Worm (Caenorhabditis elegans) whole organism, L1 larva: ENCODE data around the gene apl-1.

Experiments
- C16A3.4 ChIP-seq: fragments of 150-350 bp; optimal IDR thresholded peaks from 2 replicates; lab custom pipeline; 2014; ENCODE audit warnings: missing biosample characterization, missing genetic modification characterization
- F16B12.6 ChIP-seq: fragments of 150-350 bp; optimal IDR thresholded peaks from 2 replicates; lab custom pipeline; 2014; ENCODE audit warnings: missing biosample characterization, missing genetic modification characterization
- Y116A8C.19 ChIP-seq: sonication (generic microtip); optimal IDR thresholded peaks from 2 replicates; lab custom pipeline; 2016; ENCODE audit warnings: missing compliant biosample characterization, missing genetic modification characterization, borderline replicate concordance
- blmp-1 ChIP-seq: fragments of 150-350 bp; optimal IDR thresholded peaks from 2 replicates; lab custom pipeline; 2014; ENCODE audit warnings: missing biosample characterization, missing genetic modification characterization
- ceh-8 ChIP-seq: fragments of 200-800 bp; sonication (Bioruptor generic); optimal IDR thresholded peaks from 2 replicates; lab custom pipeline; 2018; ENCODE audit warnings: mild to moderate bottlenecking, missing genetic modification characterization, moderate library complexity, missing compliant biosample characterization
- ces-1 ChIP-seq: fragments of 150-350 bp; optimal IDR thresholded peaks from 2 replicates; lab custom pipeline; 2014; ENCODE audit warnings: missing biosample characterization, missing genetic modification reagents, missing genetic modification characterization
- dpl-1 ChIP-seq, 3 experiments: fragments of 150-350 bp in 2 of 3; sonication (generic microtip) in 1 of 3; optimal IDR thresholded peaks; 2 replicates each; lab custom pipeline; 2014 to 2017; ENCODE audit warnings: missing biosample characterization in 3 of 3, missing genetic modification characterization in 3 of 3, missing genetic modification reagents in 3 of 3
- efl-1 ChIP-seq, 4 experiments: fragments of 150-350 bp; optimal IDR thresholded peaks in 3 of 4; peaks in 1 of 4; 1 replicate in 1 of 4; 2 replicates in 3 of 4; lab custom pipeline; 2014; ENCODE audit warnings: missing biosample characterization in 2 of 4, missing genetic modification characterization in 2 of 4, missing genetic modification reagents in 2 of 4
- efl-3 ChIP-seq: fragments of 200-800 bp; sonication (Bioruptor generic); optimal IDR thresholded peaks from 2 replicates; lab custom pipeline; 2018; ENCODE audit warnings: mild to moderate bottlenecking, missing genetic modification characterization, missing compliant biosample characterization
- egl-13 ChIP-seq: sonication (generic microtip); optimal IDR thresholded peaks from 2 replicates; lab custom pipeline; 2016; ENCODE audit warnings: missing genotype, missing genetic modification reagents, missing genetic modification characterization, missing compliant biosample characterization
- egl-27 ChIP-seq, 2 experiments: fragments of 150-350 bp in 1 of 2; sonication (generic microtip); optimal IDR thresholded peaks; 3 replicates each; lab custom pipeline; 2017 to 2018; ENCODE audit warnings: missing biosample characterization in 2 of 2, missing genetic modification characterization in 2 of 2, missing genetic modification reagents in 2 of 2
- elt-2 ChIP-seq: sonication (generic microtip); optimal IDR thresholded peaks from 2 replicates; lab custom pipeline; 2016; ENCODE audit warnings: missing genetic modification characterization, mild to moderate bottlenecking, inconsistent platforms, missing compliant biosample characterization, missing genetic modification reagents
- elt-3 ChIP-seq, 6 experiments: fragments of 150-350 bp in 1 of 6; sonication (generic microtip); optimal IDR thresholded peaks; 2 replicates each; lab custom pipeline; 2017 to 2018; ENCODE audit warnings: missing biosample characterization in 6 of 6, missing genetic modification characterization in 6 of 6, inconsistent platforms in 1 of 6
- fkh-10 ChIP-seq: sonication (generic microtip); optimal IDR thresholded peaks from 2 replicates; lab custom pipeline; 2017; ENCODE audit warnings: missing biosample characterization, missing genetic modification reagents, missing genetic modification characterization
- grh-1 ChIP-seq: fragments of 200-800 bp; sonication (Bioruptor generic); IDR thresholded peaks from 2 replicates; pipeline ENCODE4 v1.3.6; 2022; ENCODE audit warnings: missing genetic modification reagents, missing genetic modification characterization, missing compliant biosample characterization
- hpl-2 ChIP-seq: fragments of 150-350 bp; optimal IDR thresholded peaks from 2 replicates; lab custom pipeline; 2014; ENCODE audit warnings: missing biosample characterization, missing genetic modification reagents, missing genetic modification characterization
- irx-1 ChIP-seq: sonication (generic microtip); optimal IDR thresholded peaks from 2 replicates; lab custom pipeline; 2016; ENCODE audit warnings: missing genetic modification characterization, missing compliant biosample characterization
- lin-14 ChIP-seq: fragments of 200-800 bp; sonication (Bioruptor generic); optimal IDR thresholded peaks from 2 replicates; lab custom pipeline; 2018; ENCODE audit warnings: mild to moderate bottlenecking, missing genetic modification characterization, moderate library complexity, missing compliant biosample characterization
- lin-15B ChIP-seq: fragments of 150-350 bp; sonication (generic microtip); optimal IDR thresholded peaks from 3 replicates; lab custom pipeline; 2014; ENCODE audit warnings: missing biosample characterization, missing genetic modification characterization
- lin-35 ChIP-seq, 2 experiments: fragments of 150-350 bp; optimal IDR thresholded peaks; 2 replicates each; lab custom pipeline; 2014; ENCODE audit warnings: missing biosample characterization in 2 of 2, missing genetic modification characterization in 2 of 2, missing genetic modification reagents in 2 of 2
- lin-39 ChIP-seq: fragments of 150-350 bp; optimal IDR thresholded peaks from 2 replicates; lab custom pipeline; 2014; ENCODE audit warnings: missing biosample characterization, missing genetic modification reagents, missing genetic modification characterization
- lir-3 ChIP-seq: sonication (generic microtip); optimal IDR thresholded peaks from 2 replicates; lab custom pipeline; 2016; ENCODE audit warnings: mild to moderate bottlenecking, missing genetic modification characterization, moderate library complexity, missing compliant biosample characterization; ENCODE audit not compliant: poor library complexity
- lsy-2 ChIP-seq, 2 experiments: fragments of 150-350 bp; optimal IDR thresholded peaks; 2 replicates each; lab custom pipeline; 2014; ENCODE audit warnings: missing biosample characterization in 2 of 2, missing genetic modification characterization in 2 of 2
- mdl-1 ChIP-seq, 2 experiments: fragments of 150-350 bp; optimal IDR thresholded peaks; 2 replicates each; lab custom pipeline; 2014 to 2017; ENCODE audit warnings: missing biosample characterization in 2 of 2, missing genetic modification characterization in 2 of 2, inconsistent platforms in 1 of 2
- mef-2 ChIP-seq: fragments of 150-350 bp; optimal IDR thresholded peaks from 2 replicates; lab custom pipeline; 2014; ENCODE audit warnings: missing biosample characterization, missing genetic modification characterization
- mep-1 ChIP-seq: fragments of 150-350 bp; optimal IDR thresholded peaks from 2 replicates; lab custom pipeline; 2014; ENCODE audit warnings: missing biosample characterization, missing genetic modification characterization
- nhr-11 ChIP-seq: fragments of 150-350 bp; optimal IDR thresholded peaks from 2 replicates; lab custom pipeline; 2014; ENCODE audit warnings: missing biosample characterization, missing genetic modification characterization
- nhr-19 ChIP-seq: fragments of 200-800 bp; sonication (Bioruptor generic); conservative IDR thresholded peaks from 2 replicates; pipeline ENCODE4 v1.3.6; 2022; ENCODE audit warnings: missing genetic modification characterization, missing compliant biosample characterization
- nhr-20 ChIP-seq: sonication (generic microtip); optimal IDR thresholded peaks from 2 replicates; lab custom pipeline; 2016; ENCODE audit warnings: mild to moderate bottlenecking, missing genetic modification characterization, missing compliant biosample characterization
- nhr-47 ChIP-seq: sonication (generic microtip); optimal IDR thresholded peaks from 2 replicates; lab custom pipeline; 2016; ENCODE audit warnings: mild to moderate bottlenecking, missing genetic modification characterization, moderate library complexity, missing compliant biosample characterization
- nhr-71 ChIP-seq: sonication (generic microtip); optimal IDR thresholded peaks from 2 replicates; lab custom pipeline; 2016; ENCODE audit warnings: mild to moderate bottlenecking, missing genetic modification characterization, moderate library complexity, missing compliant biosample characterization
- nhr-77 ChIP-seq: fragments of 150-350 bp; optimal IDR thresholded peaks from 2 replicates; lab custom pipeline; 2014; ENCODE audit warnings: missing biosample characterization, missing genetic modification characterization
- nhr-84 ChIP-seq: sonication (generic microtip); optimal IDR thresholded peaks from 2 replicates; lab custom pipeline; 2017; ENCODE audit warnings: missing biosample characterization, missing genetic modification characterization
- nhr-85 ChIP-seq: sonication (generic microtip); peaks from one replicate; lab custom pipeline; 2016; ENCODE audit warnings: missing genetic modification characterization, inconsistent platforms, missing compliant biosample characterization
- nhr-90 ChIP-seq: sonication (generic microtip); optimal IDR thresholded peaks from 2 replicates; lab custom pipeline; 2016; ENCODE audit warnings: mild to moderate bottlenecking, missing genetic modification characterization, missing compliant biosample characterization; ENCODE audit not compliant: poor library complexity
- pag-3 ChIP-seq: sonication (generic microtip); optimal IDR thresholded peaks from 2 replicates; lab custom pipeline; 2017; ENCODE audit warnings: missing genetic modification characterization, mild to moderate bottlenecking, missing compliant biosample characterization, antibody characterized with exemption, borderline replicate concordance; ENCODE audit not compliant: insufficient read depth
- pax-3 ChIP-seq: fragments of 200-800 bp; sonication (Bioruptor generic); optimal IDR thresholded peaks from 2 replicates; lab custom pipeline; 2018; ENCODE audit warnings: mild to moderate bottlenecking, missing genetic modification characterization, moderate library complexity, missing compliant biosample characterization
- rnt-1 ChIP-seq: sonication (generic microtip); optimal IDR thresholded peaks from 2 replicates; lab custom pipeline; 2016; ENCODE audit warnings: mild to moderate bottlenecking, missing genetic modification characterization, moderate library complexity, missing compliant biosample characterization
- skn-1 ChIP-seq: fragments of 150-350 bp; optimal IDR thresholded peaks from 2 replicates; lab custom pipeline; 2014; ENCODE audit warnings: missing biosample characterization, missing genetic modification characterization
- snu-23 ChIP-seq: sonication (generic microtip); optimal IDR thresholded peaks from 2 replicates; lab custom pipeline; 2016; ENCODE audit warnings: missing genetic modification characterization, missing compliant biosample characterization
- swsn-7 ChIP-seq: sonication (generic microtip); optimal IDR thresholded peaks from 2 replicates; lab custom pipeline; 2016; ENCODE audit warnings: missing genetic modification characterization, missing compliant biosample characterization
- tbx-2 ChIP-seq: sonication (generic microtip); optimal IDR thresholded peaks from 2 replicates; lab custom pipeline; 2016; ENCODE audit warnings: missing genetic modification characterization, missing compliant biosample characterization
- unc-62 ChIP-seq: fragments of 150-350 bp; optimal IDR thresholded peaks from 2 replicates; lab custom pipeline; 2014; ENCODE audit warnings: missing biosample characterization, missing genetic modification reagents, missing genetic modification characterization
- unc-86 ChIP-seq: sonication (generic microtip); optimal IDR thresholded peaks from 2 replicates; lab custom pipeline; 2016; ENCODE audit warnings: missing genetic modification characterization, missing compliant biosample characterization
- xbp-1 ChIP-seq: sonication (generic microtip); optimal IDR thresholded peaks from 2 replicates; lab custom pipeline; 2016; ENCODE audit warnings: missing genetic modification characterization, missing compliant biosample characterization
- zag-1 ChIP-seq: fragments of 150-350 bp; optimal IDR thresholded peaks from 2 replicates; lab custom pipeline; 2014; ENCODE audit warnings: missing biosample characterization, missing genetic modification characterization
- zip-4 ChIP-seq: fragments of 200-800 bp; sonication (Bioruptor generic); optimal IDR thresholded peaks from 2 replicates; lab custom pipeline; 2018; ENCODE audit warnings: mild to moderate bottlenecking, missing genetic modification characterization, moderate library complexity, missing compliant biosample characterization
- ztf-4 ChIP-seq: fragments of 150-350 bp; optimal IDR thresholded peaks from 2 replicates; lab custom pipeline; 2014; ENCODE audit warnings: missing biosample characterization, missing genetic modification characterization

apl-1 gene

DNA sequence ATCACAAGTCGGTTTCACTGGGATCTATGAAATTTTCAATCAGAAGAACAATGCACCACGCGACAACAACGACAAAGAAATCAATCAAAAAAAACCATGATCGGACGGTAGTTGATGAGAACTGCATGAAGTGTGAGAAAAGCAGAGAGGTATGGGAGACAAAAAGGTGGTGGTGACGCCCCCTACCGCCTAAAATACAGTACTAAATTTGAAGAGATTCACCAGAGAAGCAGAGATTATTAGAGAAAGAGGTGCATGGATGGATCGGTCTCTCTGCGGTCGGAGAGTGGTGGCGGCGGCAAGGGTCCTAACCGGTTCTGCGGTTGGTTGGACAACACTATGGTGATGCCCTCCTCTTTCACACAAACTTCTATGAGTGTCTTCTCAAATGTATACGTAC, 2.6 kb upstream of the apl-1 start:
- TF ChIP-seq efl-1 (optimal IDR thresholded peaks at IDR 0.05; lab: Kevin White, UChicago), result peak in 1 of 2 experiments; percentile 21
- TF ChIP-seq efl-1 (GFP tag; optimal IDR thresholded peaks at IDR 0.05 in 1 of 2; lab: Kevin White, UChicago), result peak in 1 of 2 experiments; percentile 24
- peak; percentile 99 for TF ChIP-seq nhr-85
- peak; percentile 28 for TF ChIP-seq skn-1 (tag; lab: Kevin White, UChicago)
- TF ChIP-seq nhr-20 (tag; lab: Kevin White, UChicago), result peak; percentile 83
- peak; percentile 48 for TF ChIP-seq mep-1
- TF ChIP-seq grh-1, result peak; percentile 91
- TF ChIP-seq rnt-1 (tag; lab: Kevin White, UChicago), result peak; percentile 59
- peak; percentile 26 to 58 for TF ChIP-seq lsy-2 (tag; optimal IDR thresholded peaks at IDR 0.05; lab: Kevin White, UChicago)
- TF ChIP-seq snu-23 (GFP tag; lab: Kevin White, UChicago), result peak; percentile 81
- TF ChIP-seq lin-14 (GFP tag; lab: Kevin White, UChicago), result peak; percentile 82
- no peak for TF ChIP-seq pag-3 (tag; lab: Kevin White, UChicago)
- TF ChIP-seq hpl-2, result no peak
- no peak for TF ChIP-seq ceh-8
- peak; percentile 48 for TF ChIP-seq nhr-47
- TF ChIP-seq nhr-77 (tag; lab: Kevin White, UChicago), result peak; percentile 22
- peak; percentile 61 for TF ChIP-seq xbp-1
- peak; percentile 33 for TF ChIP-seq swsn-7 (tag; lab: Kevin White, UChicago)
- TF ChIP-seq mdl-1 (tag; optimal IDR thresholded peaks at IDR 0.05; lab: Kevin White, UChicago), result peak in 1 of 2 experiments; percentile 68
- no peak for TF ChIP-seq lin-39 (tag; lab: Kevin White, UChicago)
- TF ChIP-seq pax-3, result no peak
- TF ChIP-seq elt-3 (tag; optimal IDR thresholded peaks at IDR 0.05; lab: Kevin White, UChicago), result peak in 3 of 6 experiments; percentile 16 to 82 (median 51)
- TF ChIP-seq lin-15B, result no peak
- TF ChIP-seq blmp-1 (tag; lab: Kevin White, UChicago), result peak; percentile 88
- TF ChIP-seq nhr-84, result no peak
- no peak for TF ChIP-seq zip-4 (GFP tag; lab: Kevin White, UChicago)
- TF ChIP-seq ztf-4 (tag; lab: Kevin White, UChicago), result no peak
- TF ChIP-seq nhr-19 (GFP tag; lab: Robert Waterston, UW), result peak; percentile 47
- no peak for TF ChIP-seq mef-2 (tag; lab: Kevin White, UChicago)
- TF ChIP-seq Y116A8C.19, result no peak
- TF ChIP-seq egl-13 (tag; lab: Kevin White, UChicago), result no peak
- peak; percentile 60 for TF ChIP-seq tbx-2 (tag; lab: Kevin White, UChicago)
- peak; percentile 80 for TF ChIP-seq nhr-71 (tag; lab: Kevin White, UChicago)
- no peak for TF ChIP-seq dpl-1 (GFP tag; optimal IDR thresholded peaks at IDR 0.05; lab: Kevin White, UChicago)
- peak; percentile 70 for TF ChIP-seq nhr-90 (tag; lab: Kevin White, UChicago)
- TF ChIP-seq C16A3.4, result peak; percentile 30
- peak; percentile 26 for TF ChIP-seq irx-1 (tag; lab: Kevin White, UChicago)
- TF ChIP-seq nhr-11 (tag; lab: Kevin White, UChicago), result no peak
- TF ChIP-seq efl-3 (GFP tag; lab: Kevin White, UChicago), result no peak
- TF ChIP-seq lin-35 (GFP tag; optimal IDR thresholded peaks at IDR 0.05; lab: Kevin White, UChicago), result peak in 1 of 2 experiments; percentile 67

DNA sequence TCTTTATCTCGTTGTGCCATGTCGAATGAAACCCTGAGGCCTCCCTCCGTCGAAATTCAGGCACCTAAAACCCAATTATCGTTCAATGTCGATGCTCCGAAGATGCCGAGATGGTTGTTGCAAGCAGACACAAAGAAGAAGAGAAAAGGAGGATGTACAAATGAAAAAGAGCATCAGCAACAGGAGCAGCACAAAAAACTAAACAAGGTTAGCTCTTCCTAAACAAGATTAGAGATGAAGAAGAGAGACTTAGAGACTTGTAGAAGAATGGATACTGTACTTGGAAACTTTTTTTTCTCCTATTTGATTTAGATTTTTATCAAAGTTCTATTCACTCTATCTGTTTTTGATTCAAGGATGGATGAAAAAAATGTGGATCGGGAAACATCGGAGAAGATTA, 905 bp upstream of the apl-1 start:
- TF ChIP-seq lir-3 (tag; lab: Kevin White, UChicago), result no peak
- TF ChIP-seq ztf-4 (tag; lab: Kevin White, UChicago), result no peak
- no peak for TF ChIP-seq unc-62 (GFP tag; lab: Kevin White, UChicago)
- TF ChIP-seq zag-1, result no peak
- no peak for TF ChIP-seq egl-27 (tag; optimal IDR thresholded peaks at IDR 0.05; lab: Kevin White, UChicago)
- TF ChIP-seq tbx-2 (tag; lab: Kevin White, UChicago), result peak; percentile 41
- no peak for TF ChIP-seq dpl-1 (GFP tag; optimal IDR thresholded peaks at IDR 0.05; lab: Kevin White, UChicago)
- TF ChIP-seq egl-13 (tag; lab: Kevin White, UChicago), result no peak
- TF ChIP-seq lin-14 (GFP tag; lab: Kevin White, UChicago), result peak; percentile 81
- no peak for TF ChIP-seq lin-39 (tag; lab: Kevin White, UChicago)
- TF ChIP-seq F16B12.6 (tag; lab: Kevin White, UChicago), result no peak
- TF ChIP-seq fkh-10 (GFP tag; lab: Kevin White, UChicago), result peak; percentile 93
- no peak for TF ChIP-seq unc-86
- peak; percentile 94 for TF ChIP-seq ces-1
- TF ChIP-seq elt-2 (tag; lab: Kevin White, UChicago), result no peak
- no peak for TF ChIP-seq lin-15B
- no peak for TF ChIP-seq efl-1 (optimal IDR thresholded peaks at IDR 0.05; lab: Kevin White, UChicago)
- no peak for TF ChIP-seq efl-1 (GFP tag; optimal IDR thresholded peaks at IDR 0.05 in 1 of 2; lab: Kevin White, UChicago)
- TF ChIP-seq lsy-2 (tag; optimal IDR thresholded peaks at IDR 0.05; lab: Kevin White, UChicago), result peak; percentile 11 to 52
- no peak for TF ChIP-seq swsn-7 (tag; lab: Kevin White, UChicago)
